Worm (Caenorhabditis elegans) whole organism, L3 larva: ENCODE data around the gene mct-4.

ENCODE experiments used
- R02D3.7 ChIP-seq: fragments of 150-350 bp; optimal IDR thresholded peaks from 2 replicates; lab custom pipeline; 2014; ENCODE audit warnings: missing biosample characterization, missing genetic modification characterization
- ZK546.5 ChIP-seq: sonication (generic microtip); optimal IDR thresholded peaks from 2 replicates; lab custom pipeline; 2017; ENCODE audit warnings: missing biosample characterization, missing genetic modification characterization
- aly-2 ChIP-seq: fragments of 150-350 bp; optimal IDR thresholded peaks from 2 replicates; lab custom pipeline; 2014; ENCODE audit warnings: missing biosample characterization, missing genetic modification characterization
- ama-1 ChIP-seq: fragments of 150-350 bp; optimal IDR thresholded peaks from 2 replicates; lab custom pipeline; 2018
- ceh-16 ChIP-seq: sonication (generic microtip); optimal IDR thresholded peaks from 2 replicates; lab custom pipeline; 2017; ENCODE audit warnings: missing biosample characterization, missing genetic modification characterization
- ceh-28 ChIP-seq: fragments of 150-350 bp; optimal IDR thresholded peaks from 2 replicates; lab custom pipeline; 2014; ENCODE audit warnings: missing biosample characterization, missing genetic modification reagents, missing genetic modification characterization
- ceh-9 ChIP-seq: sonication (generic microtip); optimal IDR thresholded peaks from 2 replicates; lab custom pipeline; 2018; ENCODE audit warnings: missing biosample characterization, missing genetic modification characterization
- egl-27 ChIP-seq: sonication (generic microtip); optimal IDR thresholded peaks from 4 replicates; lab custom pipeline; 2017; ENCODE audit warnings: missing biosample characterization, missing genetic modification reagents, missing genetic modification characterization
- egl-5 ChIP-seq: fragments of 150-350 bp; optimal IDR thresholded peaks from 2 replicates; lab custom pipeline; 2017; ENCODE audit warnings: missing biosample characterization, missing genetic modification reagents, missing genetic modification characterization, inconsistent platforms
- elt-1 ChIP-seq: fragments of 150-350 bp; optimal IDR thresholded peaks from 2 replicates; lab custom pipeline; 2014; ENCODE audit warnings: missing biosample characterization, missing genetic modification characterization
- elt-3 ChIP-seq, 3 experiments: fragments of 150-350 bp in 1 of 3; sonication (generic microtip) in 2 of 3; optimal IDR thresholded peaks; 2 replicates in 2 of 3; 4 replicates in 1 of 3; lab custom pipeline; 2014 to 2017; ENCODE audit warnings: missing biosample characterization in 3 of 3, missing genetic modification characterization in 3 of 3
- eor-1 ChIP-seq, 2 experiments: fragments of 150-350 bp; optimal IDR thresholded peaks; 2 replicates each; lab custom pipeline; 2014 to 2018; ENCODE audit warnings: missing biosample characterization in 2 of 2, missing genetic modification characterization in 2 of 2
- fkh-10 ChIP-seq: sonication (generic microtip); optimal IDR thresholded peaks from 2 replicates; lab custom pipeline; 2017; ENCODE audit warnings: missing biosample characterization, missing genetic modification reagents, missing genetic modification characterization
- fkh-2 ChIP-seq: fragments of 150-350 bp; optimal IDR thresholded peaks from 2 replicates; lab custom pipeline; 2014; ENCODE audit warnings: missing biosample characterization, missing genetic modification reagents, missing genetic modification characterization
- fos-1 ChIP-seq: fragments of 150-350 bp; optimal IDR thresholded peaks from 2 replicates; lab custom pipeline; 2014; ENCODE audit warnings: missing biosample characterization, missing genetic modification characterization
- hmg-11 ChIP-seq: sonication (generic microtip); optimal IDR thresholded peaks from 2 replicates; lab custom pipeline; 2016; ENCODE audit warnings: missing genetic modification characterization, missing compliant biosample characterization
- jun-1 ChIP-seq: fragments of 150-350 bp; optimal IDR thresholded peaks from 2 replicates; lab custom pipeline; 2014; ENCODE audit warnings: missing biosample characterization, missing genetic modification reagents, missing genetic modification characterization
- lin-15B ChIP-seq: fragments of 150-350 bp; optimal IDR thresholded peaks from 2 replicates; lab custom pipeline; 2014; ENCODE audit warnings: missing biosample characterization, missing genetic modification characterization
- lin-39 ChIP-seq: fragments of 150-350 bp; optimal IDR thresholded peaks from 2 replicates; lab custom pipeline; 2018; ENCODE audit warnings: missing biosample characterization, missing genetic modification reagents, missing genetic modification characterization
- lsy-12 ChIP-seq: sonication (generic microtip); optimal IDR thresholded peaks from 2 replicates; lab custom pipeline; 2016; ENCODE audit warnings: mild to moderate bottlenecking, missing genetic modification characterization, missing compliant biosample characterization
- mdl-1 ChIP-seq: fragments of 150-350 bp; optimal IDR thresholded peaks from 2 replicates; lab custom pipeline; 2014; ENCODE audit warnings: missing biosample characterization, missing genetic modification characterization
- nfya-1 ChIP-seq: sonication (generic microtip); optimal IDR thresholded peaks from 2 replicates; lab custom pipeline; 2017; ENCODE audit warnings: missing genetic modification characterization, mild to moderate bottlenecking, missing compliant biosample characterization, antibody characterized with exemption, moderate library complexity; ENCODE audit not compliant: insufficient read depth
- nhr-11 ChIP-seq: fragments of 150-350 bp; optimal IDR thresholded peaks from 2 replicates; lab custom pipeline; 2014; ENCODE audit warnings: missing biosample characterization, missing genetic modification characterization
- nhr-23 ChIP-seq: fragments of 150-350 bp; optimal IDR thresholded peaks from 2 replicates; lab custom pipeline; 2014; ENCODE audit warnings: missing biosample characterization, missing genetic modification reagents, missing genetic modification characterization
- nhr-237 ChIP-seq: fragments of 150-350 bp; optimal IDR thresholded peaks from 2 replicates; lab custom pipeline; 2014; ENCODE audit warnings: missing biosample characterization, missing genetic modification characterization
- nhr-25 ChIP-seq: sonication (generic microtip); optimal IDR thresholded peaks from 2 replicates; lab custom pipeline; 2017; ENCODE audit warnings: missing biosample characterization, missing genetic modification characterization
- nhr-28 ChIP-seq: fragments of 150-350 bp; optimal IDR thresholded peaks from 2 replicates; lab custom pipeline; 2014; ENCODE audit warnings: missing biosample characterization, missing genetic modification characterization
- nhr-43 ChIP-seq: sonication (generic microtip); optimal IDR thresholded peaks from 2 replicates; lab custom pipeline; 2016; ENCODE audit warnings: mild to moderate bottlenecking, missing genetic modification characterization, missing compliant biosample characterization; ENCODE audit not compliant: poor library complexity, severe bottlenecking
- nhr-67 ChIP-seq: fragments of 150-350 bp; optimal IDR thresholded peaks from 2 replicates; lab custom pipeline; 2014; ENCODE audit warnings: missing biosample characterization, missing genetic modification characterization
- nhr-76 ChIP-seq: fragments of 150-350 bp; sonication (generic microtip); optimal IDR thresholded peaks from 5 replicates; lab custom pipeline; 2014; ENCODE audit warnings: missing biosample characterization, missing genetic modification characterization
- nhr-77 ChIP-seq: fragments of 150-350 bp; optimal IDR thresholded peaks from 2 replicates; lab custom pipeline; 2014; ENCODE audit warnings: missing biosample characterization, missing genetic modification characterization
- pha-4 ChIP-seq: fragments of 150-350 bp; optimal IDR thresholded peaks from 2 replicates; lab custom pipeline; 2014; ENCODE audit warnings: missing biosample characterization, missing genetic modification reagents, missing genetic modification characterization
- pqm-1 ChIP-seq: fragments of 150-350 bp; optimal IDR thresholded peaks from 2 replicates; lab custom pipeline; 2017; ENCODE audit warnings: missing biosample characterization, missing genetic modification characterization, inconsistent platforms
- skn-1 ChIP-seq: fragments of 150-350 bp; optimal IDR thresholded peaks from 2 replicates; lab custom pipeline; 2014; ENCODE audit warnings: missing biosample characterization, missing genetic modification characterization
- snpc-4 ChIP-seq: fragments of 150-350 bp; optimal IDR thresholded peaks from 2 replicates; lab custom pipeline; 2014; ENCODE audit warnings: missing biosample characterization, missing genetic modification characterization
- tbx-2 ChIP-seq: sonication (generic microtip); optimal IDR thresholded peaks from 2 replicates; lab custom pipeline; 2016; ENCODE audit warnings: mild to moderate bottlenecking, missing genetic modification characterization, missing compliant biosample characterization
- unc-39 ChIP-seq: sonication (generic microtip); optimal IDR thresholded peaks from 4 replicates; lab custom pipeline; 2017; ENCODE audit warnings: missing biosample characterization, missing genetic modification characterization
- unc-62 ChIP-seq: fragments of 150-350 bp; sonication (generic microtip); optimal IDR thresholded peaks from 4 replicates; lab custom pipeline; 2014; ENCODE audit warnings: missing biosample characterization, missing genetic modification reagents, missing genetic modification characterization
- zag-1 ChIP-seq: fragments of 150-350 bp; optimal IDR thresholded peaks from 2 replicates; lab custom pipeline; 2014; ENCODE audit warnings: missing biosample characterization, missing genetic modification characterization
- ztf-11 ChIP-seq: fragments of 150-350 bp; optimal IDR thresholded peaks from 2 replicates; lab custom pipeline; 2014; ENCODE audit warnings: missing biosample characterization, missing genetic modification characterization
- ztf-4 ChIP-seq: fragments of 150-350 bp; optimal IDR thresholded peaks from 2 replicates; lab custom pipeline; 2014; ENCODE audit warnings: missing biosample characterization, missing genetic modification characterization

Gene mct-4

DNA sequence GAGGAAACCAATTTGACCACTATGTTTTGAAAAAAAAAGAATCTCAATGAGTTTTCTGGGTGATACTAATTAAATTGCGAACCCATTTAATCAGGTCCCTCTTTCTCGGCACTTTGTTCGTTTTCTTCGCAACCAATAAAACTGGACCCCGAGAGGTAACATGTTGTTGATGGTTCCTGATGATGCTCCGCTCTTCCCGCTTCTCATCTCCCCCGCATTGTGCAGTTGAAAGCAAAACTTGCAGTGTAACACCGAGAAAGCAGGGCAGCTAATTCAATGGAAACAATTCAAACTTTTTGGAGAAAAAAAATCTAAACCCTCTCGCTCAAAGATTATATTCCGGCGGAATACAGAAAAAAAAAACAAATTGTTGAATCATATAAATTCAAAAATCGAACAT is 29.9 kb upstream of the mct-4 start:
- TF ChIP-seq nhr-77 (tag; lab: Kevin White, UChicago) = no peak
- peak; percentile 4 for TF ChIP-seq nfya-1
- no peak for TF ChIP-seq hmg-11 (tag; lab: Kevin White, UChicago)
- TF ChIP-seq egl-5 = peak; percentile 56
- no peak for TF ChIP-seq ceh-9 (tag; lab: Kevin White, UChicago)

ce11 chrX:4958986-4959385 is 29.4 kb upstream of the mct-4 start:
- peak; percentile 54 for TF ChIP-seq pha-4 (tag; lab: Kevin White, UChicago)
- no peak for TF ChIP-seq mdl-1 (tag; lab: Kevin White, UChicago)

- TF ChIP-seq elt-1 (tag; lab: Kevin White, UChicago) = no peak
- no peak for TF ChIP-seq fkh-2
- no peak for TF ChIP-seq ceh-28 (tag; lab: Kevin White, UChicago)
- TF ChIP-seq nhr-11 (tag; lab: Kevin White, UChicago) = peak; percentile 7
- TF ChIP-seq ZK546.5 (tag; lab: Kevin White, UChicago) = no peak
- TF ChIP-seq lsy-12 (tag; lab: Kevin White, UChicago) = no peak
- no peak for TF ChIP-seq ama-1 (lab: Kevin White, UChicago)
- no peak for TF ChIP-seq elt-3 (tag; optimal IDR thresholded peaks at IDR 0.05; lab: Kevin White, UChicago)
- TF ChIP-seq egl-27 = no peak
- no peak for TF ChIP-seq ceh-9 (tag; lab: Kevin White, UChicago)
- no peak for TF ChIP-seq nhr-237
- no peak for TF ChIP-seq nhr-67 (tag; lab: Kevin White, UChicago)
- TF ChIP-seq nhr-25 (tag; lab: Kevin White, UChicago) = no peak
- TF ChIP-seq lin-39 (tag; lab: Kevin White, UChicago) = peak; percentile 8
- no peak for TF ChIP-seq jun-1 (tag; lab: Kevin White, UChicago)
- no peak for TF ChIP-seq pqm-1 (tag; lab: Kevin White, UChicago)
- no peak for TF ChIP-seq nhr-23 (tag; lab: Kevin White, UChicago)
- no peak for TF ChIP-seq unc-62
- no peak for TF ChIP-seq snpc-4
- no peak for TF ChIP-seq tbx-2 (tag; lab: Kevin White, UChicago)
- TF ChIP-seq nfya-1 = peak; percentile 23
- TF ChIP-seq fos-1 = no peak
- TF ChIP-seq ceh-16 (tag; lab: Kevin White, UChicago) = no peak
- TF ChIP-seq ztf-11 (tag; lab: Kevin White, UChicago) = no peak
- no peak for TF ChIP-seq R02D3.7 (tag; lab: Kevin White, UChicago)
- peak; percentile 45 for TF ChIP-seq egl-5
- peak; percentile 20 for TF ChIP-seq pha-4 (tag; lab: Kevin White, UChicago)
- no peak for TF ChIP-seq nhr-28 (tag; lab: Kevin White, UChicago)
- no peak for TF ChIP-seq nhr-77 (tag; lab: Kevin White, UChicago)
- TF ChIP-seq ztf-4 (tag; lab: Kevin White, UChicago) = no peak
Measured at ce11 chrX:4957259-4957658, 27.7 kb upstream of the mct-4 start, which contains the start of gene M03F4.4. M03F4.4 (minus strand) TSS chrX:4957418.

DNA sequence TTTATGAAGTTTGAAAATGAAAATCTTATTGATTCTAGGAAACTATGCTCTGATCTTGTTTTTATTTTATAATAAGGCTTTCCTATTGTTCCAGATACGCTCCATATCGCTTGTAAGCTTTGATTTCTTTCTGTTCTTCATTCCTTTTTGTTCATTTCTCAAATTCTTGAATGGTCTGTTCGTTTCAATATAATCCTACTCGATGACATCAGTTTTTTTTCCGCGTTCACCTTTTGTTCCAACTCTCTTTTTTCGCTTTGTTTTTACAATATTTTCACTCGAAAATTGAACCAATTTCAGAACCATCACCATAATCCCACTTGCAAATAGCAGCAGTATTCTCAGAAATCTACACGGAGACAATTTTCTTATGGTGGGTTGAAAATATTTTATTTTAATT is 18.2 kb upstream of the mct-4 start, which contains the start of gene tyra-3:
Gene tyra-3 (plus strand): TSS at position 301 of the 400 bp plus-strand sequence.
- TF ChIP-seq aly-2 (tag; lab: Kevin White, UChicago) = no peak
- TF ChIP-seq, all 47 proteins: peak for 0

- TF ChIP-seq fkh-10 (GFP tag; lab: Kevin White, UChicago) (peak; percentile 54), nhr-11 (tag; lab: Kevin White, UChicago) (no peak)
- TF ChIP-seq, all 47 proteins: peak for 1
Measured at ce11 chrX:4938990-4939389, 9.4 kb upstream of the mct-4 start.

- TF ChIP-seq lin-39 (tag; lab: Kevin White, UChicago) (peak; percentile 86), nfya-1 (peak; percentile 49), ama-1 (lab: Kevin White, UChicago) (no peak), nhr-43 (tag; lab: Kevin White, UChicago) (no peak), fos-1 (no peak), eor-1 (tag; optimal IDR thresholded peaks at IDR 0.05; lab: Kevin White, UChicago) (no peak), skn-1 (tag; lab: Kevin White, UChicago) (no peak), zag-1 (no peak), ztf-4 (tag; lab: Kevin White, UChicago) (no peak), pqm-1 (tag; lab: Kevin White, UChicago) (no peak), lin-15B (no peak), snpc-4 (no peak), ceh-9 (tag; lab: Kevin White, UChicago) (no peak), unc-62 (no peak), egl-5 (no peak), aly-2 (tag; lab: Kevin White, UChicago) (no peak), nhr-11 (tag; lab: Kevin White, UChicago) (no peak), nhr-67 (tag; lab: Kevin White, UChicago) (no peak), unc-39 (tag; lab: Kevin White, UChicago) (no peak), nhr-77 (tag; lab: Kevin White, UChicago) (no peak), hmg-11 (tag; lab: Kevin White, UChicago) (peak; percentile 52), nhr-28 (tag; lab: Kevin White, UChicago) (no peak), pha-4 (tag; lab: Kevin White, UChicago) (no peak), elt-3 (tag; optimal IDR thresholded peaks at IDR 0.05; lab: Kevin White, UChicago) (no peak), nhr-237 (no peak), nhr-76 (tag; lab: Kevin White, UChicago) (no peak)
Measured at ce11 chrX:4932964-4933363, 3.4 kb upstream of the mct-4 start.
